Worm (Caenorhabditis elegans) whole organism, L4 larva: ENCODE data around the gene F09E5.16.

Experiments
- ama-1 ChIP-seq: fragments of 150-350 bp; optimal IDR thresholded peaks from 2 replicates; lab custom pipeline; 2014; ENCODE audit warnings: inconsistent platforms, mixed read lengths
- fos-1 ChIP-seq: fragments of 150-350 bp; optimal IDR thresholded peaks from 2 replicates; lab custom pipeline; 2014; ENCODE audit warnings: missing biosample characterization, missing genetic modification characterization
- mep-1 ChIP-seq: fragments of 150-350 bp; sonication (generic microtip); optimal IDR thresholded peaks from 3 replicates; lab custom pipeline; 2014; ENCODE audit warnings: missing biosample characterization, missing genetic modification characterization
- tag-97 ChIP-seq: fragments of 200-800 bp; sonication (Bioruptor generic); IDR thresholded peaks from 2 replicates; pipeline ENCODE4 v1.3.6; 2022; ENCODE audit warnings: missing genetic modification characterization, missing compliant biosample characterization
- unc-62 ChIP-seq, 3 experiments: fragments of 150-350 bp in 1 of 3; sonication (generic microtip); optimal IDR thresholded peaks in 2 of 3; peaks in 1 of 3; 1 replicate in 1 of 3; 2 replicates in 2 of 3; lab custom pipeline; 2014 to 2017; ENCODE audit warnings: missing biosample characterization in 3 of 3, missing genetic modification characterization in 3 of 3, missing genetic modification reagents in 3 of 3, missing genotype in 1 of 3

- TF ChIP-seq fos-1 (tag; lab: Kevin White, UChicago) (no peak), mep-1 (tag; lab: Kevin White, UChicago) (peak; percentile 86), unc-62 (GFP tag; optimal IDR thresholded peaks at IDR 0.05 in 1 of 2; lab: Kevin White, UChicago) (peak in 1 of 2 experiments; percentile 89), unc-62 (tag; optimal IDR thresholded peaks at IDR 0.05; lab: Kevin White, UChicago) (no peak), tag-97 (GFP tag; lab: Robert Waterston, UW) (no peak), ama-1 (lab: Kevin White, UChicago) (peak; percentile 55)
Measured at ce11 chrII:5389831-5390323, 24.3 kb upstream of the F09E5.16 start, which contains the start of gene ndx-6.
